Worm (Caenorhabditis elegans) whole organism, midembryonic: ENCODE data around the gene C26B9.6.

Experiments used
- T22C8.4 ChIP-seq: fragments of 200-800 bp; sonication (Bioruptor generic); IDR thresholded peaks from 2 replicates; pipeline ENCODE4 v1.3.6; 2022; ENCODE audit warnings: missing genetic modification characterization, missing compliant biosample characterization
- cog-1 ChIP-seq: sonication (generic microtip); optimal IDR thresholded peaks from 2 replicates; lab custom pipeline; 2016; ENCODE audit warnings: missing genetic modification characterization, missing compliant biosample characterization
- flt-1 ChIP-seq: fragments of 200-800 bp; sonication (Bioruptor generic); IDR thresholded peaks from 2 replicates; pipeline ENCODE4 v1.3.6; 2022; ENCODE audit warnings: missing genetic modification characterization, missing compliant biosample characterization
- klf-2 ChIP-seq: fragments of 200-800 bp; sonication (Bioruptor generic); conservative IDR thresholded peaks from 2 replicates; pipeline ENCODE4 v1.3.6; 2022; ENCODE audit warnings: missing genetic modification reagents, missing genetic modification characterization, missing compliant biosample characterization
- med-1 ChIP-seq: sonication (generic microtip); optimal IDR thresholded peaks from 2 replicates; lab custom pipeline; 2017; ENCODE audit warnings: missing genetic modification characterization, mild to moderate bottlenecking, missing compliant biosample characterization, antibody characterized with exemption, missing genetic modification reagents; ENCODE audit not compliant: insufficient read depth
- ref-1 ChIP-seq: fragments of 200-800 bp; sonication (Bioruptor generic); conservative IDR thresholded peaks from 2 replicates; pipeline ENCODE4 v1.3.6; 2022; ENCODE audit warnings: missing genetic modification reagents, missing genetic modification characterization, missing compliant biosample characterization
- tab-1 ChIP-seq: fragments of 200-800 bp; sonication (Bioruptor generic); IDR thresholded peaks from 2 replicates; pipeline ENCODE4 v1.3.6; 2022; ENCODE audit warnings: missing genetic modification characterization, missing compliant biosample characterization
- ztf-23 ChIP-seq: fragments of 200-800 bp; sonication (Bioruptor generic); IDR thresholded peaks from 2 replicates; pipeline ENCODE4 v1.3.6; 2022; ENCODE audit warnings: missing genetic modification reagents, missing genetic modification characterization, missing compliant biosample characterization
- ztf-29 ChIP-seq: fragments of 200-800 bp; sonication (Bioruptor generic); IDR thresholded peaks from 2 replicates; pipeline ENCODE4 v1.3.6; 2022; ENCODE audit warnings: missing genetic modification reagents, missing genetic modification characterization, missing compliant biosample characterization

ce11 chrX:5339889-5340288 lies 4.6 kb upstream of the C26B9.6 start, which contains the start of gene C26B9.2:
- TF ChIP-seq tab-1 = no peak
- TF ChIP-seq flt-1 (GFP tag; lab: Robert Waterston, UW) = no peak
- no peak for TF ChIP-seq med-1
- TF ChIP-seq ztf-23 (GFP tag; lab: Robert Waterston, UW) = no peak
- TF ChIP-seq cog-1 (tag; lab: Kevin White, UChicago) = no peak
- TF ChIP-seq T22C8.4 (GFP tag; lab: Robert Waterston, UW) = no peak
- TF ChIP-seq klf-2 = no peak
- TF ChIP-seq ref-1 = no peak
- no peak for TF ChIP-seq ztf-29
